Worm (Caenorhabditis elegans): ENCODE results near the gene sly-1.

The sly-1 gene

ce11 chrIII:10534191-10534590 is 27.3 kb downstream of the sly-1 start:
- TF ChIP-seq ztf-23 (GFP tag; IDR thresholded peaks at IDR 0.05) (no peak), med-1 (GFP tag; optimal IDR thresholded peaks at IDR 0.05; ENCODE audit: insufficient read depth) (no peak), T22C8.4 (GFP tag; IDR thresholded peaks at IDR 0.05) (no peak), ztf-29 (GFP tag; IDR thresholded peaks at IDR 0.05) (no peak), klf-2 (GFP tag; conservative IDR thresholded peaks at IDR 0.05) (no peak), ref-1 (GFP tag; conservative IDR thresholded peaks at IDR 0.05) (no peak)

ce11 chrIII:10535226-10535625 is 28.4 kb downstream of the sly-1 start, which contains the start of gene hpd-1:
Gene hpd-1 (plus strand): TSS chrIII:10535526.
- TF ChIP-seq flt-1 (GFP tag; IDR thresholded peaks at IDR 0.05) (no peak), cog-1 (tag; optimal IDR thresholded peaks at IDR 0.05) (no peak), med-1 (GFP tag; optimal IDR thresholded peaks at IDR 0.05; ENCODE audit: insufficient read depth) (no peak), ztf-29 (GFP tag; IDR thresholded peaks at IDR 0.05) (no peak), ref-1 (GFP tag; conservative IDR thresholded peaks at IDR 0.05) (no peak), T22C8.4 (GFP tag; IDR thresholded peaks at IDR 0.05) (no peak), klf-2 (GFP tag; conservative IDR thresholded peaks at IDR 0.05) (no peak), ztf-23 (GFP tag; IDR thresholded peaks at IDR 0.05) (no peak), tab-1 (GFP tag; IDR thresholded peaks at IDR 0.05) (no peak)

ce11 chrIII:10536087-10536723 is 29.3 kb downstream of the sly-1 start:
- no peak for TF ChIP-seq ztf-29 (GFP tag; IDR thresholded peaks at IDR 0.05)
- TF ChIP-seq ref-1 (GFP tag; conservative IDR thresholded peaks at IDR 0.05): no peak
- no peak for TF ChIP-seq klf-2 (GFP tag; conservative IDR thresholded peaks at IDR 0.05)
- no peak for TF ChIP-seq flt-1 (GFP tag; IDR thresholded peaks at IDR 0.05)
- no peak for TF ChIP-seq med-1 (GFP tag; optimal IDR thresholded peaks at IDR 0.05; ENCODE audit: insufficient read depth)
- no peak for TF ChIP-seq T22C8.4 (GFP tag; IDR thresholded peaks at IDR 0.05)
- TF ChIP-seq tab-1 (GFP tag; IDR thresholded peaks at IDR 0.05): no peak
- TF ChIP-seq cog-1 (tag; optimal IDR thresholded peaks at IDR 0.05): no peak
- TF ChIP-seq ztf-23 (GFP tag; IDR thresholded peaks at IDR 0.05): no peak

ce11 chrIII:10537003-10537402 is 30.1 kb downstream of the sly-1 start:
- no peak for TF ChIP-seq med-1 (GFP tag; optimal IDR thresholded peaks at IDR 0.05; ENCODE audit: insufficient read depth)
- no peak for TF ChIP-seq klf-2 (GFP tag; conservative IDR thresholded peaks at IDR 0.05)
- no peak for TF ChIP-seq ztf-23 (GFP tag; IDR thresholded peaks at IDR 0.05)
- no peak for TF ChIP-seq tab-1 (GFP tag; IDR thresholded peaks at IDR 0.05)
- TF ChIP-seq T22C8.4 (GFP tag; IDR thresholded peaks at IDR 0.05): no peak
- TF ChIP-seq ref-1 (GFP tag; conservative IDR thresholded peaks at IDR 0.05): no peak
- TF ChIP-seq ztf-29 (GFP tag; IDR thresholded peaks at IDR 0.05): no peak
- no peak for TF ChIP-seq cog-1 (tag; optimal IDR thresholded peaks at IDR 0.05)
- TF ChIP-seq flt-1 (GFP tag; IDR thresholded peaks at IDR 0.05): no peak

ce11 chrIII:10537558-10537957 is 30.7 kb downstream of the sly-1 start:
- TF ChIP-seq T22C8.4 (GFP tag; IDR thresholded peaks at IDR 0.05) (no peak), ztf-29 (GFP tag; IDR thresholded peaks at IDR 0.05) (no peak), flt-1 (GFP tag; IDR thresholded peaks at IDR 0.05) (no peak)

ce11 chrIII:10538757-10539213 is 31.9 kb downstream of the sly-1 start, which contains the start of gene nlp-68:
Gene nlp-68 (minus strand): TSS chrIII:10539163.
- no peak for TF ChIP-seq flt-1 (GFP tag; IDR thresholded peaks at IDR 0.05)
- TF ChIP-seq ztf-29 (GFP tag; IDR thresholded peaks at IDR 0.05): no peak
- TF ChIP-seq ref-1 (GFP tag; conservative IDR thresholded peaks at IDR 0.05): no peak

ce11 chrIII:10552929-10553328 is 46.1 kb downstream of the sly-1 start, which contains the start of gene T21C12.8:
Gene T21C12.8 (minus strand): TSS chrIII:10553029.
- TF ChIP-seq tab-1 (GFP tag; IDR thresholded peaks at IDR 0.05): no peak
- TF ChIP-seq cog-1 (tag; optimal IDR thresholded peaks at IDR 0.05): no peak
- no peak for TF ChIP-seq med-1 (GFP tag; optimal IDR thresholded peaks at IDR 0.05; ENCODE audit: insufficient read depth)
- TF ChIP-seq ref-1 (GFP tag; conservative IDR thresholded peaks at IDR 0.05): no peak
- TF ChIP-seq klf-2 (GFP tag; conservative IDR thresholded peaks at IDR 0.05): no peak

- TF ChIP-seq flt-1 (GFP tag; IDR thresholded peaks at IDR 0.05) (no peak), ztf-29 (GFP tag; IDR thresholded peaks at IDR 0.05) (no peak), T22C8.4 (GFP tag; IDR thresholded peaks at IDR 0.05) (no peak)
These were observed 51.1 kb downstream of the sly-1 start, which contains the start of gene T21C12.4 for ce11 chrIII:10557910-10558309. Gene T21C12.4 (minus strand): TSS chrIII:10558010.

DNA sequence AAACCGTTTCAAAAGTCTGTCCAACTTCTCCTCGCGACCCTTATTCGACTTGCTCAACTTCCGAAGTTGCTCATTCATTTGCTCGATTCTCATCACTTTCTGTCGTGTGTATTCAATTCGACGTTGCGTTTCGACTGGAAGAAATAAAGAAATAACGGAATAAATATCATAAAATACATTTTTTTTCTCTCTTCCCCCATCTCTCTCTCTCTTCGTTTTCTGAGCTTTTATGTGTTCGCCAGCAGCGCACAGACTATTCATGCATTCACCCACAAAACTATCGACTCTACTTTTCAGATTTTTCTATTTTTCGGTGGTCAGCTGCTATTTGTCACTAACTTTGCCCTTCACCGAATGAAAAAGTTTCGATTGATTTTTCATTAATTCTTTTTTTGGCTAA is 53.4 kb downstream of the sly-1 start, which contains the start of gene rab-30:
Gene rab-30, plus strand, starts transcription at position 301 of the 400 bp plus-strand sequence.
- TF ChIP-seq tab-1 (GFP tag; IDR thresholded peaks at IDR 0.05): no peak
- TF ChIP-seq ref-1 (GFP tag; conservative IDR thresholded peaks at IDR 0.05): no peak
- no peak for TF ChIP-seq klf-2 (GFP tag; conservative IDR thresholded peaks at IDR 0.05)
- TF ChIP-seq cog-1 (tag; optimal IDR thresholded peaks at IDR 0.05): no peak
- TF ChIP-seq ztf-29 (GFP tag; IDR thresholded peaks at IDR 0.05): no peak
- TF ChIP-seq ztf-23 (GFP tag; IDR thresholded peaks at IDR 0.05): no peak
- no peak for TF ChIP-seq med-1 (GFP tag; optimal IDR thresholded peaks at IDR 0.05; ENCODE audit: insufficient read depth)
- no peak for TF ChIP-seq T22C8.4 (GFP tag; IDR thresholded peaks at IDR 0.05)
- TF ChIP-seq flt-1 (GFP tag; IDR thresholded peaks at IDR 0.05): no peak

ce11 chrIII:10561904-10562303 is 55.0 kb downstream of the sly-1 start, which contains the start of gene Y45F3A.1:
Gene Y45F3A.1 (minus strand): TSS chrIII:10561915.
- TF ChIP-seq flt-1 (GFP tag; IDR thresholded peaks at IDR 0.05) (no peak), ref-1 (GFP tag; conservative IDR thresholded peaks at IDR 0.05) (no peak), T22C8.4 (GFP tag; IDR thresholded peaks at IDR 0.05) (no peak), ztf-29 (GFP tag; IDR thresholded peaks at IDR 0.05) (no peak), tab-1 (GFP tag; IDR thresholded peaks at IDR 0.05) (no peak), med-1 (GFP tag; optimal IDR thresholded peaks at IDR 0.05; ENCODE audit: insufficient read depth) (no peak), cog-1 (tag; optimal IDR thresholded peaks at IDR 0.05) (no peak), klf-2 (GFP tag; conservative IDR thresholded peaks at IDR 0.05) (no peak), ztf-23 (GFP tag; IDR thresholded peaks at IDR 0.05) (no peak)
